Worm (Caenorhabditis elegans) whole organism, mixed stage, embryonic: Measurements from ENCODE around the gene M03D4.3.

Experiments used
- ces-1 ChIP-seq: fragments of 150-350 bp; optimal IDR thresholded peaks from 2 replicates; lab custom pipeline; 2014; ENCODE audit warnings: missing biosample characterization, missing genetic modification reagents, missing genetic modification characterization
- mab-5 ChIP-seq: fragments of 150-350 bp; optimal IDR thresholded peaks from 2 replicates; lab custom pipeline; 2014; ENCODE audit warnings: missing biosample characterization, missing genetic modification characterization
- nhr-12 ChIP-seq: fragments of 150-350 bp; optimal IDR thresholded peaks from 2 replicates; lab custom pipeline; 2014; ENCODE audit warnings: missing biosample characterization, missing genetic modification characterization
- nhr-237 ChIP-seq: fragments of 150-350 bp; optimal IDR thresholded peaks from 2 replicates; lab custom pipeline; 2014; ENCODE audit warnings: missing biosample characterization, missing genetic modification characterization
- nhr-28 ChIP-seq: fragments of 150-350 bp; optimal IDR thresholded peaks from 2 replicates; lab custom pipeline; 2014; ENCODE audit warnings: missing biosample characterization, missing genetic modification characterization
- snpc-4 ChIP-seq: fragments of 150-350 bp; optimal IDR thresholded peaks from 2 replicates; lab custom pipeline; 2014; ENCODE audit warnings: missing biosample characterization, missing genetic modification characterization
- tbx-8 ChIP-seq: fragments of 200-800 bp; sonication (Bioruptor generic); optimal IDR thresholded peaks from 2 replicates; lab custom pipeline; 2018; ENCODE audit warnings: mild to moderate bottlenecking, missing genetic modification characterization, moderate library complexity, missing compliant biosample characterization
- unc-120 ChIP-seq: sonication (generic microtip); optimal IDR thresholded peaks from 2 replicates; lab custom pipeline; 2017; ENCODE audit warnings: missing genetic modification characterization, missing compliant biosample characterization; ENCODE audit not compliant: poor library complexity, severe bottlenecking
- ztf-11 ChIP-seq: fragments of 150-350 bp; optimal IDR thresholded peaks from 2 replicates; lab custom pipeline; 2014; ENCODE audit warnings: missing biosample characterization, missing genetic modification characterization

DNA sequence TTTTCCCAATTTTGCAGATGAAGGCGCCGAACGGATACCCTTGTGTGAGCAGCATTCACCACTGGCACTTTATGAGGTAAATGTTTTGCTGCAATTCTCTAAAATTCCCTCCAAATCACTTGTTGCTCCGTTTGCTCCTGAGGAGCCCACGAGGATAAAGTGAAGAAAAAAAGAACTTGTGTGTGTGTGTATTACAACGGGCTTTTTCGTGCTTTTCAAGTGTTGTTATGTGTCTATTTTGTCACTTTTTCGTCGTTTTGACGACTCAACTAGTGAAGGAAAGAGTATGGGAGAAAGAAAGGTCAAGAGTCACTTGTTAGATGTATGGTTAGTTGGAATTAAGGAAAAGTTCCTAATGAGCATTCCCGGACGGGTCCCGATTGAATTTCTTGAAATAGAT is 50.1 kb downstream of the M03D4.3 start:
- TF ChIP-seq nhr-28 (tag; lab: Kevin White, UChicago) (no peak), nhr-12 (no peak), ztf-11 (no peak), mab-5 (tag; lab: Kevin White, UChicago) (no peak), unc-120 (tag; lab: Kevin White, UChicago) (no peak), tbx-8 (no peak), ces-1 (GFP tag; lab: Kevin White, UChicago) (no peak), nhr-237 (tag; lab: Kevin White, UChicago) (no peak), snpc-4 (no peak)
